Fruit fly (Drosophila melanogaster): ENCODE data around the gene CG17746.
A peak's percentile ranks its signal among the peaks of the same experiment; 100 is the strongest.

Gene CG17746

DNA sequence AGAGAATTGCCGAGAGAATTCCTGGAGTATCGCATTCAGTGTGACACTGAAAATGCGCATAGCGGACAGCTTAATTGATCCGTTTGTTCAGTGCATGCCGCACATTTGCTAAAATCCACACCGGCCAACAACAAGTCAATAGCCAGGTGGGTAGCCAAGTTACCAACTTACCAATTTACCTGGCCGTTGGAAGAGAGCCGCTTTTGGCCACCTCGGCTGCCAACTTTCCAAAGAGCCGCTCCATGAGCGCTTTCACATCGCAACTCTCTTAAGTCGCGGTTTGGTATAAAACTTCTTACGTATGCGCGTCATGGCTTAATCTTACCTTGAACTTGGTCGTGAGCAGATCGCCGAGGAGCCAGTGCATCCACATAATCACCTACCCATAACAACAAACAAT is 40.6 kb upstream of the CG17746 start, which contains the start of gene CG12017 (continued):
- TF ChIP-seq Ptx1 (GFP tag; IDR thresholded peaks at IDR 0.05) (no peak), CG9797 (GFP tag; optimal IDR thresholded peaks at IDR 0.05) (no peak), CG8765 (GFP tag; IDR thresholded peaks at IDR 0.05) (no peak), H2.0 (GFP tag; IDR thresholded peaks at IDR 0.05) (no peak), kni (GFP tag; optimal IDR thresholded peaks at IDR 0.05) (peak; percentile 37), z (GFP tag; IDR thresholded peaks at IDR 0.05) (no peak), Doc2 (GFP tag; IDR thresholded peaks at IDR 0.05) (no peak), Abd-B (GFP tag; optimal IDR thresholded peaks at IDR 0.05) (no peak), ato (GFP tag; IDR thresholded peaks at IDR 0.05; ENCODE audit: partially characterized antibody) (no peak), HLH4C (GFP tag; IDR thresholded peaks at IDR 0.05; ENCODE audit: partially characterized antibody) (no peak), Dbx (GFP tag; IDR thresholded peaks at IDR 0.05) (no peak), CG15269 (tag; optimal IDR thresholded peaks at IDR 0.05) (no peak), Trl (optimal IDR thresholded peaks at IDR 0.05) (peak in 1 of 2 experiments; percentile 22), Trl (GFP tag; optimal IDR thresholded peaks at IDR 0.05) (no peak), Ets97D (GFP tag; optimal IDR thresholded peaks at IDR 0.05) (no peak), CG3163 (GFP tag; optimal IDR thresholded peaks at IDR 0.05) (peak; percentile 63), CG7963 (GFP tag; IDR thresholded peaks at IDR 0.05; ENCODE audit: partially characterized antibody) (no peak), zf30C (GFP tag; optimal IDR thresholded peaks at IDR 0.05) (no peak), bigmax (GFP tag; optimal IDR thresholded peaks at IDR 0.05) (no peak), CG11093 (GFP tag; IDR thresholded peaks at IDR 0.05) (no peak), CG6689 (GFP tag; IDR thresholded peaks at IDR 0.05) (no peak), CG8388 (GFP tag; optimal IDR thresholded peaks at IDR 0.05) (no peak), Doc3 (GFP tag; IDR thresholded peaks at IDR 0.05; ENCODE audit: partially characterized antibody) (0 out of 3 replicates have a peak, but pooled peaks have one; percentile 15), Blimp-1 (GFP tag; optimal IDR thresholded peaks at IDR 0.05) (peak; percentile 11), CG2120 (GFP tag; optimal IDR thresholded peaks at IDR 0.05) (no peak), tio (GFP tag; optimal IDR thresholded peaks at IDR 0.05) (no peak), Fer3 (tag; optimal IDR thresholded peaks at IDR 0.05) (no peak), CG2199 (GFP tag; IDR thresholded peaks at IDR 0.05) (no peak)

- no peak for TF ChIP-seq salm (tag; optimal IDR thresholded peaks at IDR 0.05)
- TF ChIP-seq Hr3 (GFP tag; optimal IDR thresholded peaks at IDR 0.05): no peak
- 0 out of 2 replicates have a peak, but pooled peaks have one; percentile 8 for TF ChIP-seq E2f2 (GFP tag; IDR thresholded peaks at IDR 0.05)
- TF ChIP-seq Sry-β (GFP tag; optimal IDR thresholded peaks at IDR 0.05): no peak
- no peak for TF ChIP-seq MBD-R2 (GFP tag; IDR thresholded peaks at IDR 0.05)
- peak; percentile 56 for TF ChIP-seq Lhr (GFP tag; optimal IDR thresholded peaks at IDR 0.05)
- TF ChIP-seq sima (GFP tag; optimal IDR thresholded peaks at IDR 0.05): no peak
- no peak for TF ChIP-seq lola (GFP tag; optimal IDR thresholded peaks at IDR 0.05)
- TF ChIP-seq CG13287 (GFP tag; IDR thresholded peaks at IDR 0.05; ENCODE audit: partially characterized antibody): peak; percentile 62; the same call in 1 of the 2 replicates
- TF ChIP-seq CG32772 (GFP tag; IDR thresholded peaks at IDR 0.05): no peak
- peak; percentile 58 for TF ChIP-seq CTCF (GFP tag; optimal IDR thresholded peaks at IDR 0.05)
- no peak for TF ChIP-seq corto (GFP tag; optimal IDR thresholded peaks at IDR 0.05)
- TF ChIP-seq trem (tag; optimal IDR thresholded peaks at IDR 0.05): peak; percentile 16
- TF ChIP-seq CG15601 (tag; optimal IDR thresholded peaks at IDR 0.05): peak; percentile 3
- peak; percentile 83 for TF ChIP-seq z (GFP tag; IDR thresholded peaks at IDR 0.05)
- TF ChIP-seq Rfx (GFP tag; IDR thresholded peaks at IDR 0.05): no peak
- peak; percentile 95 for TF ChIP-seq CG11247 (GFP tag; IDR thresholded peaks at IDR 0.05)
- TF ChIP-seq ac (GFP tag; optimal IDR thresholded peaks at IDR 0.05): no peak
- TF ChIP-seq bab2 (GFP tag; optimal IDR thresholded peaks at IDR 0.05): no peak
- peak; percentile 61 for TF ChIP-seq pita (GFP tag; optimal IDR thresholded peaks at IDR 0.05)
- TF ChIP-seq CG16863 (GFP tag; optimal IDR thresholded peaks at IDR 0.05): no peak
- no peak for TF ChIP-seq CG30403 (GFP tag; optimal IDR thresholded peaks at IDR 0.05)
- no peak for TF ChIP-seq Asciz (GFP tag; optimal IDR thresholded peaks at IDR 0.05)
- TF ChIP-seq en (GFP tag; optimal IDR thresholded peaks at IDR 0.05): no peak
- TF ChIP-seq ftz-f1 (GFP tag; optimal IDR thresholded peaks at IDR 0.05): peak; percentile 80
- TF ChIP-seq Atf-2 (GFP tag; optimal IDR thresholded peaks at IDR 0.05): no peak
These were observed 37.6 kb upstream of the CG17746 start for dm6 chr3L:3276930-3277329.

Data from whole organism, embryonic.